Worm (Caenorhabditis elegans) whole organism, early embryonic: ENCODE results near the gene F22E5.13.
"Not testable (repeated sequence)": the region's sequence is repeated elsewhere in the genome, so short reads cannot be mapped to it uniquely, and the experiment has no call there.

Source experiments
- B0310.2 ChIP-seq: sonication (generic microtip); optimal IDR thresholded peaks from 2 replicates; lab custom pipeline; 2016; ENCODE audit warnings: mild to moderate bottlenecking, missing genetic modification characterization, missing compliant biosample characterization
- F13C5.2 ChIP-seq: sonication (generic microtip); optimal IDR thresholded peaks from 2 replicates; lab custom pipeline; 2017; ENCODE audit warnings: mild to moderate bottlenecking, missing genetic modification characterization, inconsistent platforms, missing compliant biosample characterization
- aly-1 ChIP-seq: sonication (generic microtip); optimal IDR thresholded peaks from 2 replicates; lab custom pipeline; 2016; ENCODE audit warnings: missing genetic modification characterization, missing compliant biosample characterization
- ama-1 ChIP-seq: fragments of 150-350 bp; optimal IDR thresholded peaks from 2 replicates; lab custom pipeline; 2014
- ceh-13 ChIP-seq: fragments of 200-800 bp; sonication (Bioruptor generic); optimal IDR thresholded peaks from 2 replicates; lab custom pipeline; 2018; ENCODE audit warnings: mild to moderate bottlenecking, missing genetic modification characterization, missing compliant biosample characterization
- ceh-36 ChIP-seq: sonication (generic microtip); optimal IDR thresholded peaks from 2 replicates; lab custom pipeline; 2016; ENCODE audit warnings: missing genetic modification characterization, inconsistent platforms, missing compliant biosample characterization
- ets-7 ChIP-seq: sonication (generic microtip); optimal IDR thresholded peaks from 2 replicates; lab custom pipeline; 2016; ENCODE audit warnings: missing genotype, missing genetic modification characterization, missing compliant biosample characterization
- flt-1 ChIP-seq: fragments of 200-800 bp; sonication (Bioruptor generic); IDR thresholded peaks from 2 replicates; pipeline ENCODE4 v1.3.6; 2022; ENCODE audit warnings: missing genetic modification characterization, missing compliant biosample characterization
- hmbx-1 ChIP-seq: sonication (generic microtip); optimal IDR thresholded peaks from 2 replicates; lab custom pipeline; 2016; ENCODE audit warnings: mild to moderate bottlenecking, missing genetic modification characterization, missing compliant biosample characterization
- hmg-4 ChIP-seq: fragments of 200-800 bp; sonication (Bioruptor generic); optimal IDR thresholded peaks from 2 replicates; lab custom pipeline; 2018; ENCODE audit warnings: mild to moderate bottlenecking, missing genetic modification characterization, missing compliant biosample characterization
- hnd-1 ChIP-seq: sonication (generic microtip); optimal IDR thresholded peaks from 2 replicates; lab custom pipeline; 2016; ENCODE audit warnings: missing genetic modification characterization, missing compliant biosample characterization
- pes-1 ChIP-seq: fragments of 200-800 bp; sonication (Bioruptor generic); IDR thresholded peaks from 2 replicates; pipeline ENCODE4 v1.3.6; 2022; ENCODE audit warnings: missing genetic modification reagents, missing genetic modification characterization, missing compliant biosample characterization
- scrt-1 ChIP-seq: fragments of 200-800 bp; sonication (Bioruptor generic); IDR thresholded peaks from 2 replicates; pipeline ENCODE4 v1.3.6; 2022; ENCODE audit warnings: missing genetic modification characterization, missing compliant biosample characterization
- sea-1 ChIP-seq: fragments of 200-800 bp; sonication (Bioruptor generic); conservative IDR thresholded peaks from 2 replicates; pipeline ENCODE4 v1.3.6; 2022; ENCODE audit warnings: missing genetic modification characterization, missing compliant biosample characterization
- tbx-11 ChIP-seq: fragments of 200-800 bp; sonication (Bioruptor generic); IDR thresholded peaks from 2 replicates; pipeline ENCODE4 v1.3.6; 2022; ENCODE audit warnings: missing genetic modification characterization, missing compliant biosample characterization
- tbx-37 ChIP-seq: fragments of 200-800 bp; sonication (Bioruptor generic); conservative IDR thresholded peaks from 2 replicates; pipeline ENCODE4 v1.3.6; 2022; ENCODE audit warnings: missing genetic modification reagents, missing genetic modification characterization, missing compliant biosample characterization
- tra-4 ChIP-seq: sonication (generic microtip); optimal IDR thresholded peaks from 2 replicates; lab custom pipeline; 2017; ENCODE audit warnings: missing genetic modification characterization, missing compliant biosample characterization

The F22E5.13 gene

DNA sequence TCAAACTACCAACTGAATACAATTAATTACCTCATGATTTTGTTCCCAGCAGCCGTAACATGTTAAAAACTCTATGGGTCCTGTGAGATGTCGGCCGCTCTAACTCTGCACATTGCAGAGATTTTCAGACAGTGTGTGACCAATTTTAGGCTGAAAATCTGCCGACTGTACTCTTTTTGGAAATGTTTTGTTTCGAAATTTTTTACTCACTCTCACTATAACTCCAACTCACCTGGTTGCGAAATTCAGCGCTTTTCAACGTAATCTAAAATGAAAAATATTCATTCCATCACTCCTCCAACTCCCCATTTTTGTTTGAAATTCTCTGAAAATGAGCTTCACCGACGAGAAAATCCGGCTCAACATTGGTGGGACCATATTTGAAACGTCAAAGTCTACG lies at the start of gene F22E5.13, which contains the start of gene F22E5.6:
F22E5.13 (minus strand) TSS at position 101 of the 400 bp plus-strand sequence.
F22E5.6 (plus strand) TSS at position 297 of the 400 bp plus-strand sequence.
- no peak for TF ChIP-seq ama-1 (lab: Kevin White, UChicago)
- TF ChIP-seq hmbx-1 (tag; lab: Kevin White, UChicago), result no peak
- TF ChIP-seq aly-1 (tag; lab: Kevin White, UChicago), result no peak
- TF ChIP-seq ceh-13, result no peak
- TF ChIP-seq hmg-4 (GFP tag; lab: Kevin White, UChicago), result no peak
- TF ChIP-seq ceh-36, result no peak
- no peak for TF ChIP-seq scrt-1 (GFP tag; lab: Robert Waterston, UW)
- no peak for TF ChIP-seq B0310.2 (tag; lab: Kevin White, UChicago)
- TF ChIP-seq sea-1 (GFP tag; lab: Robert Waterston, UW), result no peak
- no peak for TF ChIP-seq F13C5.2 (tag; lab: Kevin White, UChicago)
- no peak for TF ChIP-seq ets-7
- no peak for TF ChIP-seq hnd-1 (tag; lab: Kevin White, UChicago)
- TF ChIP-seq tbx-11, result no peak

DNA sequence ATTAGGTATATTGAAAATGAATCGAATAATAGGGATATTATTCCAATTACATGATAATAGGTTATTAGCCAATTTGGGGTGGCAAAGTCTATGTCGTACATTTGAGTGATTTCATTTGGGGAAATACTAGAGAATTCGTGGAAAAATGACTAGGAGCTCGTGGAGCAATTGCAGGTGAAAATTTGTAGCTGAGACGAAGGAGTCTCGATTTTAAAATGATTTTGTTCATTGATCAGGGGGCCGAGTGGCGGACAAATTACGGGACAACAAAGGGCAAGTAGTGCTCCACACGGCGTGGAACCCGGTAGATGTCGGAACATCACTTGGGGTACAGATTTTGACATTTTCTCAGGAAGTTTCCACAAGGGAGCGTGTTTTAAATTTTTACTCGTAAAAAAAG lies 48.9 kb upstream of the F22E5.13 start, which contains the start of gene sri-62:
sri-62 (minus strand) TSS at position 101 of the 400 bp plus-strand sequence.
- TF ChIP-seq hmg-4 (GFP tag; lab: Kevin White, UChicago) (no peak), ceh-36 (no peak), F13C5.2 (tag; lab: Kevin White, UChicago) (no peak), tbx-11 (no peak), ets-7 (no peak), flt-1 (GFP tag; lab: Robert Waterston, UW) (no peak), pes-1 (GFP tag; lab: Robert Waterston, UW) (no peak), ama-1 (lab: Kevin White, UChicago) (no peak), tra-4 (tag; lab: Kevin White, UChicago) (no peak), hmbx-1 (tag; lab: Kevin White, UChicago) (no peak), aly-1 (tag; lab: Kevin White, UChicago) (no peak), B0310.2 (tag; lab: Kevin White, UChicago) (no peak), tbx-37 (GFP tag; lab: Robert Waterston, UW) (no peak), ceh-13 (no peak), sea-1 (GFP tag; lab: Robert Waterston, UW) (no peak)

DNA sequence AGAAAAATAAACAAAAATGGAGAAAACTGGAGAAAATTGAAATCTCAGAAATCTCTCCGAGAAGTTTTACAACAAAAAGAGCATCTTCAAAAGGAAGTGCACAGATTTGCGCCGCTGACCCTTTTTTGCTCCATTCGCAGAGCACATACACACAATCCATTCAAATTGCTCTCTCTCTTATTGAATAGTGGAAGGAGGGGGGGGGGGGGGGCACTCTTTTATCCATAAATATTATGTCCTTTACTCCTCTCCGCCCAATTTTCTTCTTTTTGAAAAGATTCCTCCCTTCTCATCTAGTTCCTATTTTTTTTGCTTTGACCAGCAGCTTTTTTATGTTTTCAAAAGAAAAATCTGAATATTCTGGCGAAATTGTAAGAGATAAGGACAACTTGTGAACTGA lies 45.6 kb upstream of the F22E5.13 start:
- TF ChIP-seq tbx-37 (GFP tag; lab: Robert Waterston, UW), result no peak
- no peak for TF ChIP-seq hmbx-1 (tag; lab: Kevin White, UChicago)
- no peak for TF ChIP-seq pes-1 (GFP tag; lab: Robert Waterston, UW)
- TF ChIP-seq ama-1 (lab: Kevin White, UChicago), result no peak
- TF ChIP-seq aly-1 (tag; lab: Kevin White, UChicago), result no peak
- no peak for TF ChIP-seq hnd-1 (tag; lab: Kevin White, UChicago)
- TF ChIP-seq ceh-13, result no peak
- TF ChIP-seq tbx-11, result no peak
- no peak for TF ChIP-seq sea-1 (GFP tag; lab: Robert Waterston, UW)
- TF ChIP-seq ets-7, result no peak
- no peak for TF ChIP-seq F13C5.2 (tag; lab: Kevin White, UChicago)

DNA sequence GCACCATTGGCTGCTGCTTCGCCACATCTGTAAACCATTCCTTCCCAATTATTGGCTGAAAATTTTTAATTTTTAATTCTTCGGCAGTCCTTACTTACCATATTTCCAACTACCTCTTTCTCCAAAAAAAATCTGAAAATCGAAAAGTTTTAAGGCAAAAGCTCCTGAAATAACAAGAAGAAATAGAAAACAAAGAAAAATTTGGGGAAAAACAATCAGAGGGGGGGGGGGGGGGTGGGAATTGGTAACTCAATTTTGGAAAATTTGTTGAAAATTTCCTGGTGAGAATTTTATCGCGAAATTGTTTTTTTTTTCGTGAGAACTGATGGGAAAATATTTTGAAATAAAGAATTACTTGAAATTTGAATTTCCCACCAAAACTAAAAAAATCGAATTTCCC lies 43.0 kb upstream of the F22E5.13 start, which contains the start of gene set-11:
set-11 (minus strand) TSS at position 101 of the 400 bp plus-strand sequence.
- no peak for TF ChIP-seq F13C5.2 (tag; lab: Kevin White, UChicago)
- TF ChIP-seq ets-7, result no peak
- no peak for TF ChIP-seq ama-1 (lab: Kevin White, UChicago)
- no peak for TF ChIP-seq hmg-4 (GFP tag; lab: Kevin White, UChicago)
- no peak for TF ChIP-seq hmbx-1 (tag; lab: Kevin White, UChicago)
- no peak for TF ChIP-seq pes-1 (GFP tag; lab: Robert Waterston, UW)
- no peak for TF ChIP-seq tbx-11

DNA sequence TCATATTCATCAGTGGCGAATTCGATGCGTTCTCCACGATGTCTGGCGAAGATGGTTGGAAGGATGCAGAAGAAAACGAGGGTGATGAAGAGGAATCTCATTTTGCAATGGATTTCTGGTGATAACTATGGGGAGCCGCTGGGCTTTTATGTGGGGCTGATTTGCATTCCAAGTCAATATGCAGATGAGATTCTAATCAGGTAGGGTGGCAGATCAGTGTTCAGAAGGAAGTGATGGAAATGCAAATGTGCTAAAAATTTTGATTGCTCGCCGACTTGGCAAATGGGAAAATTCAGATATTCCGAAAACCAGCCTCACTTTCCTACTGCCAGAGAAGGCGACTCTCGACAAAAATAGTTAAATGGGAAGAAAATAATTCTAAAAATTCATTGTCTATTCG lies 40.6 kb upstream of the F22E5.13 start, which contains the start of gene nspf-3:
nspf-3 (minus strand) TSS at position 101 of the 400 bp plus-strand sequence.
- TF ChIP-seq tbx-37 (GFP tag; lab: Robert Waterston, UW) (no peak), aly-1 (tag; lab: Kevin White, UChicago) (no peak), F13C5.2 (tag; lab: Kevin White, UChicago) (no peak), hnd-1 (tag; lab: Kevin White, UChicago) (no peak), ama-1 (lab: Kevin White, UChicago) (no peak), B0310.2 (tag; lab: Kevin White, UChicago) (no peak), scrt-1 (GFP tag; lab: Robert Waterston, UW) (no peak), hmg-4 (GFP tag; lab: Kevin White, UChicago) (no peak), flt-1 (GFP tag; lab: Robert Waterston, UW) (no peak), pes-1 (GFP tag; lab: Robert Waterston, UW) (no peak), sea-1 (GFP tag; lab: Robert Waterston, UW) (no peak)

DNA sequence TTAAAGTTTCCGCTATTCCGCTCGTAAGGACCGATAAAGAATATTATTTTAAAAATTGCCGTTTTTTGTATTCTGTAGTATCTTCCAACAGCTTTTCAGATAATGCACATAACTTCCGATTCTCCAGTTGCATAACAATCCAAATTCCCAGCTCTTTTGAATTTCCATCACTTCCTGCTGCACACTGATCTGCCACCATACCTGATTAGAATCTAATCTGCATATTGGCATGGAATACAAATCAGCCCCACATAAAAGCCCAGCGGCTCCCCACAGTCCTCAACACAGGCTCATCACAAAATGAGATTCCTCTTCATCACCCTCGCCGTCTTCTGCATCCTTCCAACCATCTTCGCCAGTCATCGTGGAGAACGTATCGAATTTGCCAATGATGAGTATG lies 39.2 kb upstream of the F22E5.13 start, which contains the start of gene nspf-2:
nspf-2 (plus strand) TSS at position 301 of the 400 bp plus-strand sequence.
- not testable (repeated sequence) for TF ChIP-seq F13C5.2 (tag; lab: Kevin White, UChicago); ama-1 (lab: Kevin White, UChicago); scrt-1 (GFP tag; lab: Robert Waterston, UW)

DNA sequence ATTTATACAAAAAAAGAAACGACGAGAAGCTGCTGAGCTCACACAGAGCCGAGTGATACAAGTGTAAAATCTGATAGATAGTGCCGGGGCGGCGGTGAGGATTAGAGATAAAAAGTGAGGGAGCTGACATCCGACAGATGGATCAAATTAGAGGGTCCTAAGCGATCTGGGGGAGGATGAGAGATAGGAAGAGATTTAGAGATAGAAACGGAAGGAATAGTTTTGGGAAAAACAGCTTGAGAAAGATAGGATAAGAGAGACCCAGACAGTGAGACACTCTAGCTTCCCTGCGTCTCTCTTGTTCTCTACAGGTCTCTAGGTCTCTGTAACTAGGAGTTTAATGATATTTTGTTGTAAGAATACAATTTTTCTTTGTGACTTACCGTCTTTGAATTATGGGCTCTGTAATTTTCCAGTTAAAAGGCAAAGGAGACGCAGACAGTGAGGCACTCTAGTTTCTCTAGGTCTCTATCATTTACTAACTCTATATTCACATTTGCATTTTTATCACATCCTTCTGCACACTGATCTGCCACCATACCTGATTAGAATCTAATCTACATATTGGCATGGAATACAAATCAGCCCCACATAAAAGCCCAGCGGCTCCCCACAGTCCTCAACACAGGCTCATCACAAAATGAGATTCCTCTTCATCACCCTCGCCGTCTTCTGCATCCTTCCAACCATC lies 37.7 kb upstream of the F22E5.13 start, which contains the start of the genes sup-9 and nspf-1:
sup-9 (minus strand) TSS at position 43 of the 691 bp plus-strand sequence.
nspf-1 (plus strand) TSS at position 641 of the 691 bp plus-strand sequence.
- TF ChIP-seq ceh-13, result no peak
